Worm (Caenorhabditis elegans) whole organism, L2 larva: ENCODE measurements around the gene fbxb-95.
"Not testable (repeated sequence)": the region's sequence is repeated elsewhere in the genome, so short reads cannot be mapped to it uniquely, and the experiment has no call there.

Experiments used
- C34F6.9 ChIP-seq: fragments of 150-350 bp; optimal IDR thresholded peaks from 2 replicates; lab custom pipeline; 2014; ENCODE audit warnings: missing biosample characterization, missing genetic modification characterization
- F13H6.1 ChIP-seq: sonication (generic microtip); optimal IDR thresholded peaks from 2 replicates; lab custom pipeline; 2016; ENCODE audit warnings: missing genetic modification characterization, missing compliant biosample characterization
- R02D3.7 ChIP-seq: fragments of 150-350 bp; optimal IDR thresholded peaks from 2 replicates; lab custom pipeline; 2014; ENCODE audit warnings: missing biosample characterization, missing genetic modification characterization
- Y55F3AM.14 ChIP-seq: fragments of 200-800 bp; sonication (Bioruptor generic); optimal IDR thresholded peaks from 2 replicates; lab custom pipeline; 2018; ENCODE audit warnings: mild to moderate bottlenecking, missing genetic modification characterization, missing compliant biosample characterization
- ZK546.5 ChIP-seq: sonication (generic microtip); optimal IDR thresholded peaks from 2 replicates; lab custom pipeline; 2017; ENCODE audit warnings: missing biosample characterization, missing genetic modification characterization
- blmp-1 ChIP-seq: sonication (generic microtip); optimal IDR thresholded peaks from 2 replicates; lab custom pipeline; 2017; ENCODE audit warnings: missing genetic modification characterization, mild to moderate bottlenecking, missing compliant biosample characterization, antibody characterized with exemption, moderate library complexity; ENCODE audit not compliant: insufficient read depth
- crh-2 ChIP-seq: sonication (generic microtip); optimal IDR thresholded peaks from 2 replicates; lab custom pipeline; 2017; ENCODE audit warnings: missing biosample characterization, missing genetic modification characterization
- dmd-4 ChIP-seq: sonication (generic microtip); optimal IDR thresholded peaks from 2 replicates; lab custom pipeline; 2017; ENCODE audit warnings: missing biosample characterization, missing genetic modification characterization
- egl-27 ChIP-seq: sonication (generic microtip); optimal IDR thresholded peaks from 3 replicates; lab custom pipeline; 2017; ENCODE audit warnings: missing biosample characterization, missing genetic modification reagents, missing genetic modification characterization
- fos-1 ChIP-seq: fragments of 150-350 bp; optimal IDR thresholded peaks from 2 replicates; lab custom pipeline; 2014; ENCODE audit warnings: missing biosample characterization, missing genetic modification characterization
- gmeb-1 ChIP-seq: fragments of 150-350 bp; optimal IDR thresholded peaks from 2 replicates; lab custom pipeline; 2014; ENCODE audit warnings: missing biosample characterization, missing genetic modification characterization
- lin-13 ChIP-seq: fragments of 150-350 bp; optimal IDR thresholded peaks from 2 replicates; lab custom pipeline; 2014; ENCODE audit warnings: missing biosample characterization, missing genetic modification reagents, missing genetic modification characterization
- lsy-2 ChIP-seq, 2 experiments: fragments of 150-350 bp in 1 of 2; sonication (generic microtip) in 1 of 2; optimal IDR thresholded peaks; 2 replicates each; lab custom pipeline; 2014 to 2017; ENCODE audit warnings: missing biosample characterization in 2 of 2, missing genetic modification characterization in 2 of 2
- mdl-1 ChIP-seq, 2 experiments: fragments of 150-350 bp in 1 of 2; sonication (generic microtip) in 1 of 2; optimal IDR thresholded peaks; 2 replicates each; lab custom pipeline; 2017; ENCODE audit warnings: missing biosample characterization in 2 of 2, missing genetic modification characterization in 2 of 2
- nhr-10 ChIP-seq: sonication (generic microtip); optimal IDR thresholded peaks from 2 replicates; lab custom pipeline; 2017; ENCODE audit warnings: missing biosample characterization, missing genetic modification characterization
- nhr-129 ChIP-seq: fragments of 150-350 bp; optimal IDR thresholded peaks from 2 replicates; lab custom pipeline; 2014; ENCODE audit warnings: missing biosample characterization, missing genetic modification characterization
- nhr-21 ChIP-seq: fragments of 150-350 bp; optimal IDR thresholded peaks from 2 replicates; lab custom pipeline; 2014; ENCODE audit warnings: missing biosample characterization, missing genetic modification characterization
- nhr-23 ChIP-seq: fragments of 150-350 bp; optimal IDR thresholded peaks from 2 replicates; lab custom pipeline; 2014; ENCODE audit warnings: missing biosample characterization, missing genetic modification reagents, missing genetic modification characterization
- nhr-77 ChIP-seq: fragments of 150-350 bp; optimal IDR thresholded peaks from 2 replicates; lab custom pipeline; 2014; ENCODE audit warnings: missing biosample characterization, missing genetic modification characterization
- sem-4 ChIP-seq: fragments of 150-350 bp; optimal IDR thresholded peaks from 2 replicates; lab custom pipeline; 2014; ENCODE audit warnings: missing biosample characterization, missing genetic modification reagents, missing genetic modification characterization
- skn-1 ChIP-seq: sonication (generic microtip); optimal IDR thresholded peaks from 2 replicates; lab custom pipeline; 2017; ENCODE audit warnings: missing biosample characterization, missing genetic modification characterization
- sma-9 ChIP-seq, 2 experiments: fragments of 150-350 bp in 1 of 2; sonication (generic microtip) in 1 of 2; optimal IDR thresholded peaks; 2 replicates each; lab custom pipeline; 2014 to 2016; ENCODE audit warnings: missing genetic modification characterization in 2 of 2, mild to moderate bottlenecking in 1 of 2, missing biosample characterization in 1 of 2, missing compliant biosample characterization in 1 of 2, missing genetic modification reagents in 1 of 2, moderate library complexity in 1 of 2
- unc-39 ChIP-seq: fragments of 150-350 bp; optimal IDR thresholded peaks from 2 replicates; lab custom pipeline; 2014; ENCODE audit warnings: missing biosample characterization, missing genetic modification characterization
- unc-55 ChIP-seq: fragments of 150-350 bp; sonication (generic microtip); optimal IDR thresholded peaks from 3 replicates; lab custom pipeline; 2014; ENCODE audit warnings: missing biosample characterization, missing genetic modification reagents, missing genetic modification characterization
- unc-62 ChIP-seq: fragments of 150-350 bp; optimal IDR thresholded peaks from 2 replicates; lab custom pipeline; 2014; ENCODE audit warnings: missing biosample characterization, missing genetic modification reagents, missing genetic modification characterization
- zag-1 ChIP-seq: fragments of 150-350 bp; optimal IDR thresholded peaks from 2 replicates; lab custom pipeline; 2014; ENCODE audit warnings: missing biosample characterization, missing genetic modification characterization
- ztf-1 ChIP-seq: fragments of 200-800 bp; sonication (Bioruptor generic); conservative IDR thresholded peaks from 2 replicates; pipeline ENCODE4 v1.3.6; 2022; ENCODE audit warnings: missing genetic modification characterization, missing compliant biosample characterization
- ztf-11 ChIP-seq: sonication (generic microtip); optimal IDR thresholded peaks from 2 replicates; lab custom pipeline; 2017; ENCODE audit warnings: missing biosample characterization, missing genetic modification characterization

The fbxb-95 gene

ce11 chrII:1854094-1854493 is at the start of gene fbxb-95:
TSS of gene fbxb-95 (plus strand) at chrII:1854394.
- not testable (repeated sequence) for TF ChIP-seq mdl-1 (tag; optimal IDR thresholded peaks at IDR 0.05; lab: Kevin White, UChicago); dmd-4 (tag; lab: Kevin White, UChicago); blmp-1 (tag; lab: Kevin White, UChicago)
- TF ChIP-seq, all 48 proteins: peak for 0; not testable (repeated sequence) for 48

DNA sequence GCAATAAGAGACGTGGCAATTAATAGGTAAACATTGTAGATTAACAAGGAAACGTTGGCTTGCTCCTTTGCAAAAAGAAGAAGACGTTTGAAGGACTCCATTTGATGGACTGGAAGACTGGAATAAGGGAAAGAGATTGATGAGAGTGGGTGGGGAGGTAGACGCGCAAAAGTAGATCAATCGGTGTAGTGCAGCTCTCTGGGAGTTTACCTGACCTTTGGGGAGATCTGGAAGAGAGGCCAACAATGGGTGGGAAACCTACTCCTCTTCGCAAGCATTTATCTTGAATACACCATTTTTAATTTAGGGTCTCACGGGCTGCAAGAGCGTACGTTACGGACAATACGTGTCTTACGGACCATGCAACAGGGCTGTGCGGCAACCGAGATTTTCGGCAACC is 47.8 kb upstream of the fbxb-95 start, which contains the start of gene C08F1.12:
Gene C08F1.12, minus strand, starts transcription at position 101 of the 400 bp plus-strand sequence.
- TF ChIP-seq skn-1 (tag; lab: Kevin White, UChicago), result no peak
- no peak for TF ChIP-seq unc-39 (tag; lab: Kevin White, UChicago)
- TF ChIP-seq ztf-1, result no peak
- no peak for TF ChIP-seq nhr-10 (tag; lab: Kevin White, UChicago)
- no peak for TF ChIP-seq zag-1 (tag; lab: Kevin White, UChicago)
- no peak for TF ChIP-seq blmp-1 (tag; lab: Kevin White, UChicago)
- no peak for TF ChIP-seq unc-62 (GFP tag; lab: Kevin White, UChicago)
- no peak for TF ChIP-seq ZK546.5 (tag; lab: Kevin White, UChicago)

ce11 chrII:1808217-1808616 is 46.0 kb upstream of the fbxb-95 start, which contains the start of gene C08F1.8:
TSS of gene C08F1.8 (minus strand) at chrII:1808317.
- TF ChIP-seq unc-55 (GFP tag; lab: Kevin White, UChicago), result peak; percentile 8
- TF ChIP-seq sem-4, result no peak

ce11 chrII:1816053-1816452 is 38.1 kb upstream of the fbxb-95 start:
- no peak for TF ChIP-seq nhr-77 (tag; lab: Kevin White, UChicago)

- no peak for TF ChIP-seq crh-2 (tag; lab: Kevin White, UChicago)
- TF ChIP-seq lsy-2 (tag; optimal IDR thresholded peaks at IDR 0.05; lab: Kevin White, UChicago), result no peak
- TF ChIP-seq ztf-11 (tag; lab: Kevin White, UChicago), result no peak
- TF ChIP-seq zag-1 (tag; lab: Kevin White, UChicago), result no peak
- TF ChIP-seq Y55F3AM.14 (GFP tag; lab: Kevin White, UChicago), result no peak
These were observed 35.9 kb upstream of the fbxb-95 start, which contains the start of gene fbxb-10 for ce11 chrII:1818300-1818699. TSS of gene fbxb-10 (minus strand) at chrII:1818400.

- TF ChIP-seq gmeb-1 (tag; lab: Kevin White, UChicago) (peak; percentile 75), dmd-4 (tag; lab: Kevin White, UChicago) (no peak), R02D3.7 (tag; lab: Kevin White, UChicago) (no peak), fos-1 (tag; lab: Kevin White, UChicago) (peak; percentile 97), C34F6.9 (peak; percentile 87), lsy-2 (tag; optimal IDR thresholded peaks at IDR 0.05; lab: Kevin White, UChicago) (peak; percentile 46 to 75), crh-2 (tag; lab: Kevin White, UChicago) (peak; percentile 75), nhr-129 (peak; percentile 100), egl-27 (peak; percentile 45), unc-55 (GFP tag; lab: Kevin White, UChicago) (peak; percentile 71), F13H6.1 (tag; lab: Kevin White, UChicago) (peak; percentile 44), lin-13 (GFP tag; lab: Kevin White, UChicago) (no peak), nhr-23 (tag; lab: Kevin White, UChicago) (no peak), nhr-21 (tag; lab: Kevin White, UChicago) (peak; percentile 29), sma-9 (GFP tag; optimal IDR thresholded peaks at IDR 0.05; lab: Kevin White, UChicago) (peak; percentile 82), sma-9 (tag; optimal IDR thresholded peaks at IDR 0.05; lab: Kevin White, UChicago) (no peak), unc-62 (GFP tag; lab: Kevin White, UChicago) (no peak)
These were observed 34.1 kb upstream of the fbxb-95 start, which contains the start of gene fbxc-19 for ce11 chrII:1819944-1820570. TSS of gene fbxc-19 (plus strand) at chrII:1820479.
